Worm (Caenorhabditis elegans): Measurements from ENCODE around the gene clec-144.

The clec-144 gene

DNA sequence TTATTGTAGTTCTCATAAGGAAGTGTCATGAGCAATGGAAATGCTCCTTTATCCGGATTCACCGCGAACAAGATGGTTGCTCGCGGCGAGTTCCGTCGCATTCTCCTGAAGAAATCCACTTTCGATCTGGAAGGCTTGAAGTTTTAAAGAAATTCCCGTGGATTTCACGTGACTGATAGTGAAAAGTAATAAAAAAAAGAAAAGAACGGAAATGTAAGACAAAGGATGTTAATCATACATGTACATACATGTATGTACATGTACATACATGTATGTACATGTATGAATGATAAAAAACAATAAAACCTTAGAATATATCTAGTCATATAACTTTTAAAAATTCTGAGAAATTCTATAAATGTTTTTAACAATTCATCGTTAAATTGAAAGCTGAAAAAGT lies 24.0 kb upstream of the clec-144 start, which contains the start of gene clh-1:
Gene clh-1, minus strand, starts transcription at position 101 of the 400 bp plus-strand sequence.
- TF ChIP-seq snpc-4 (tag; optimal IDR thresholded peaks at IDR 0.05) (no peak), ZK546.5 (tag; optimal IDR thresholded peaks at IDR 0.05) (no peak)

DNA sequence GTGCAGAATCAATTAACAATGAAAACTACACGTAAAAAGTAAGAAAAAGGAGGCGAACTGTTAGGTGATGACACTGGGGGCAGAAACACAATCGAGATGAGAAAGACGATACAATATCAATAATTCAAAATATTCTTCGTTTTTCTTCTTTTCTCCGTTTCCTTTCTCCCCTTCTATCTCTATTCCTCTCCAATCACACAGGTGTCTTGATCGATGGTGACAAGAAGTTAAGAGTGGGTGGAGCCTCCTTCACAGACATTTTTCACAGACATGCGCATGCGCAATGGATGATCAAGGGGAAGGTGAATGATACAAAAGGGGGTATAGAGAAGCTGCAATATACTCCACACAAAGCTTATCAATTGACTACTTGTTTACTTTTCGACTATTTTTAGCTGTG lies 22.4 kb upstream of the clec-144 start:
- no peak for TF ChIP-seq pqm-1 (tag; optimal IDR thresholded peaks at IDR 0.05)
- no peak for TF ChIP-seq tbx-2 (tag; optimal IDR thresholded peaks at IDR 0.05)
- no peak for TF ChIP-seq hmg-11 (tag; optimal IDR thresholded peaks at IDR 0.05)
- no peak for TF ChIP-seq skn-1 (tag; optimal IDR thresholded peaks at IDR 0.05)
- no peak for TF ChIP-seq nhr-67 (tag; optimal IDR thresholded peaks at IDR 0.05)
- no peak for TF ChIP-seq fos-1 (tag; optimal IDR thresholded peaks at IDR 0.05)
- TF ChIP-seq zag-1 (tag; optimal IDR thresholded peaks at IDR 0.05), result no peak
- TF ChIP-seq egl-5 (tag; optimal IDR thresholded peaks at IDR 0.05), result no peak
- TF ChIP-seq unc-39 (tag; optimal IDR thresholded peaks at IDR 0.05), result no peak
- TF ChIP-seq nfya-1 (tag; optimal IDR thresholded peaks at IDR 0.05; ENCODE audit: insufficient read depth), result no peak

DNA sequence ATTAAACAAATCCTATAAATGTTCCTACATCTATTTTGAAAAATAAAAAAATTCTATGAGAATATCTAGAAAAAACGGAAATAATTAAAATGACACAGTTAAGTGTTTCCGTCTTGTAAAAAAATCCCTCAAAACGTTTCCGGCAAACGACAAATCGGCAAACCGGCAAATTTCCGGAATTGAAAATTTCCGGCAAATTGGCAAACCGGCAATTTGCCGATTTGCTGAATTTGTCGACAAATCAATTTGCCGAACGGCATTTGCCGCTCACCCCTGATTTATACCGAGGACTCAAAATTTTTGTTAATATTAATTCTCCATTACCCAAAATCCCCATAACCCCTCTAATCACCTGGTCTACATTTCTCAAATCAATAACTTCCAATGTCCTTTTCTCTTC lies 20.7 kb upstream of the clec-144 start:
- TF ChIP-seq egl-27 (tag; optimal IDR thresholded peaks at IDR 0.05) (no peak), ceh-28 (tag; optimal IDR thresholded peaks at IDR 0.05) (no peak), mdl-1 (tag; optimal IDR thresholded peaks at IDR 0.05) (no peak), ztf-11 (tag; optimal IDR thresholded peaks at IDR 0.05) (no peak), ceh-82 (tag; optimal IDR thresholded peaks at IDR 0.05) (no peak), nhr-76 (tag; optimal IDR thresholded peaks at IDR 0.05) (no peak), mml-1 (tag; optimal IDR thresholded peaks at IDR 0.05) (no peak), lin-39 (tag; optimal IDR thresholded peaks at IDR 0.05) (no peak), elt-2 (tag; optimal IDR thresholded peaks at IDR 0.05) (no peak), fkh-2 (tag; optimal IDR thresholded peaks at IDR 0.05) (no peak), nhr-23 (tag; optimal IDR thresholded peaks at IDR 0.05) (no peak)

DNA sequence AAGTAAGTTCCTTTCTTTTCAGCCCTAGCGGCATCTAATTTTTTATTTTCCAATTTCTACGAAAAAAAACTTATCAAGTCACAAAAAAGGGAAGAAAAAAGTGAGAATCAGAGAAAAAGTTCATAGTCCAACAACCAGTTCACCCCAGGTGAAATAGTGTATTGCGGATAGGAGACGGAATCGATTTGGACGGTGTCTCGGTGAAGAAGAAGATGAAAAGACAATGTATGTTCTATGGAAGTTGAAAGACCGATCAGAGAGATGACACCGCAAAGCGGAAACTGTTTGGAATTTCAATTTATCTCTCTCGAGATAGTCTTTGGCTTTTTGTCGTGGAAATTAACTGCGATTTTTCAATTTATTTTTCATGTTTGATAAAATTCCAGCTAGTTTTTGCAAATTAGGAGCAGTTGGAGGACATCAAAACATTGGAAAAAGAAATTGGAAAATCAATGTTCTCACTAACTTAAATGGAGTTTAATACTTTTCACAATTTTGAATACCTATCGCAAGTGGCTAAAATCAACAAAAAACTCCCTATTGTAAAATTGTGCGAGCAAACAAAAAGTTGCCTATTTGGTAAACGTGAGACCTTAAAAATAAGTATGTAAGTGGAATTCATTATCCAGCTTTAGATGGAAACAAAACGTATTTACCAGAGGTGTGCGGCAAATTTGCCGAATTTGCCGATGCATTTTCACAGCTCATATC lies 20.0 kb upstream of the clec-144 start:
- TF ChIP-seq ztf-4 (tag; optimal IDR thresholded peaks at IDR 0.05) (no peak), nfya-1 (tag; optimal IDR thresholded peaks at IDR 0.05; ENCODE audit: insufficient read depth) (no peak), nhr-25 (tag; optimal IDR thresholded peaks at IDR 0.05) (peak; percentile 70), daf-12 (tag; optimal IDR thresholded peaks at IDR 0.05) (no peak), elt-1 (tag; optimal IDR thresholded peaks at IDR 0.05) (no peak), nhr-43 (tag; optimal IDR thresholded peaks at IDR 0.05; ENCODE audit: poor library complexity, severe bottlenecking) (peak; percentile 72), nhr-11 (tag; optimal IDR thresholded peaks at IDR 0.05) (no peak), nhr-23 (tag; optimal IDR thresholded peaks at IDR 0.05) (peak; percentile 69), tbx-2 (tag; optimal IDR thresholded peaks at IDR 0.05) (no peak), unc-39 (tag; optimal IDR thresholded peaks at IDR 0.05) (no peak), pha-4 (tag; optimal IDR thresholded peaks at IDR 0.05) (no peak)

DNA sequence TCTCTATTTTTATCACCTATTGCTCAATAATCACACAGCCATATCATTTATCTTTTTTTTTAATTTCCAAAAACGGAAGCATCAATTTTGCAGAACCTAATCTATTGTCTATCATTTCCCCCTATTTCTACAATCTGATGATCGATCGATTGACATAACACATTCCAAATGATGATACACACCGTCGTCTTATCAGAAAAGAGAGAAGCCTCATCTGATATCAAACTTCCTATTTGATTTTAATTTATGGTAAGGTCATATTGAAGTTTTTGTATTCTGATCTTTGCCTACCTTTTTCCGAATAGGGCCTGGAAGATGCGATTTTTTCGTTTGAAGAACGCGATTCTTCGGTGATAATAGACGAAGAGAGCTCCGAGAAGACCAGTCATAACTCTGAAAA lies 17.2 kb upstream of the clec-144 start:
- TF ChIP-seq sea-2 (GFP tag; optimal IDR thresholded peaks at IDR 0.05) (no peak), nhr-23 (tag; optimal IDR thresholded peaks at IDR 0.05) (peak; percentile 30), unc-39 (tag; optimal IDR thresholded peaks at IDR 0.05) (no peak), nhr-76 (tag; optimal IDR thresholded peaks at IDR 0.05) (peak; percentile 76), elt-3 (tag; optimal IDR thresholded peaks at IDR 0.05) (peak in 1 of 3 experiments; percentile 24), daf-12 (tag; optimal IDR thresholded peaks at IDR 0.05) (no peak)

DNA sequence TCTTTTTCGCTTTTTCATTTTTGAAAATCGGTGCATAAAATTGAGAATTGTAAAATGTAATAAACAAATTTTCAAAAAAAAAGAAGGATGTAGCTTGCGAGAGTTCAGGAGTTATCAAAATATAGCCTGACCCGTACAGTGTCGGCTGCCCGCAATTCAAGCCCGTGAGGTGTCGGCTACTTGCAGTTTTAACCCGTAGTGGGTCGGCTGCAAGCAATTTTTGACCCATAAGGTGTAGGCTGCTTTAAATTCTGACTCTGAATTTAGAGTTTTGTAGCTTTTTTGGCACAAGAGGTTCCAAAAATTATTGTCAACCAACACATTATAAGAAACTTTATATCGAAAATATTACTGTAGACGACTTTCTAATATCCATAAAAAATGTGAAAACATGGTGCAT lies 13.6 kb upstream of the clec-144 start:
- TF ChIP-seq nfya-1 (tag; optimal IDR thresholded peaks at IDR 0.05; ENCODE audit: insufficient read depth) (no peak), elt-3 (tag; optimal IDR thresholded peaks at IDR 0.05) (peak in 1 of 3 experiments; percentile 88), ama-1 (optimal IDR thresholded peaks at IDR 0.05) (peak; percentile 87)
